Worm (Caenorhabditis elegans) whole organism, L4 larva: ENCODE data around the gene tmem-138.

ENCODE experiments used
- R02D3.7 ChIP-seq: fragments of 150-350 bp; sonication (generic microtip); optimal IDR thresholded peaks from 3 replicates; lab custom pipeline; 2014; ENCODE audit warnings: missing biosample characterization, missing genetic modification characterization
- nhr-11 ChIP-seq: fragments of 150-350 bp; optimal IDR thresholded peaks from 2 replicates; lab custom pipeline; 2014; ENCODE audit warnings: missing biosample characterization, missing genetic modification characterization
- ztf-11 ChIP-seq: fragments of 150-350 bp; optimal IDR thresholded peaks from 2 replicates; lab custom pipeline; 2014; ENCODE audit warnings: missing biosample characterization, missing genetic modification characterization

ce11 chrII:8204039-8204438, 46.9 kb downstream of the tmem-138 start, which contains the start of gene col-76:
- TF ChIP-seq nhr-11 (no peak), R02D3.7 (tag; lab: Kevin White, UChicago) (no peak), ztf-11 (tag; lab: Kevin White, UChicago) (no peak)
